Fruit fly (Drosophila melanogaster): ENCODE data around the gene CG7099.

CG7099 gene

DNA sequence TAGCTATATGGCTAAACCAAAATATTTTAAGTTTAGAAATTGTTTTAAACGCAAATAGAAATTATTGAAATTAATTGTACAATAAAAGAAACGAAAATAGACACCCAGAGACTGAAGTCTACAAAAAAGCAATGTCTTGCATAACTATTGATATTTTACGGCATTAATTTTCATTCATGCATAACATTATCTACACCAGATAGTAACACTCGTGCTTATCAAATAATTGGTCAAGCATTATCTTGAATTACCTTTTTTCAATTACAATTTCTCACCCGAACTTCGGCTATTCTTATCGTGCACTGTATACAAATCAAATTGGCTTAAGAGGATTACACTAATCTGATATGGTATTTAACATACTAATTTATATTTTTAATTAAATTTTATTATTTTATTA, 11.3 kb upstream of the CG7099 start:
- no peak for TF ChIP-seq h (optimal IDR thresholded peaks at IDR 0.05)
- no peak for TF ChIP-seq Sin3A (optimal IDR thresholded peaks at IDR 0.05)
- no peak for TF ChIP-seq psq (optimal IDR thresholded peaks at IDR 0.05)
- TF ChIP-seq insv (optimal IDR thresholded peaks at IDR 0.05) = no peak
- TF ChIP-seq Myc (optimal IDR thresholded peaks at IDR 0.05) = no peak
- no peak for TF ChIP-seq ttk (optimal IDR thresholded peaks at IDR 0.05)

DNA sequence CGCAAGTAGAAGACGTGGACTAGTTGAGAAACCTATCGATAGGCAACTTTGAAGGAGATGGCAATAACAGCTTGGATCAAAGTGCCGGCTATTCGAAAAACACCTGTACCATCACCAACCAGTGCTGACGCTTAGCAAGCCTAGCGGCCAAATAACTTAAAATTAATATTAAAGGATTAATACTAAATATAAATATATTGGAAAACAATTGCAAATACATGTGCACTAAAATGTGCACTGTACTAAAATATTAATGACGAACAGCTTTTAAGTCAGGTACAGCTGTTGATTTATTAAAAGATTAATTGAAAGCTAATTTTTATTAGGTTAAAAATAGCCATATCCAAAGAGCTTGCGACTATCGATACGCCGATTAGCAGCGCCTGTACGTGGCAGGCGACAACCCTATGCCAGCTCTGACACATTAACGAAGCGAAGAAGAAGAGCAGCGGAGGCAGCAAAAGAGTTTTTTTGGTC, 8.8 kb upstream of the CG7099 start, which contains the start of the genes CG9302 and beta'COP:
Gene CG9302, minus strand, starts transcription at position 51 of the 477 bp plus-strand sequence.
Gene beta'COP, plus strand, starts transcription at position 415 of the 477 bp plus-strand sequence.
- no peak for TF ChIP-seq ttk (optimal IDR thresholded peaks at IDR 0.05)
- peak; percentile 51 for TF ChIP-seq Sin3A (optimal IDR thresholded peaks at IDR 0.05)

DNA sequence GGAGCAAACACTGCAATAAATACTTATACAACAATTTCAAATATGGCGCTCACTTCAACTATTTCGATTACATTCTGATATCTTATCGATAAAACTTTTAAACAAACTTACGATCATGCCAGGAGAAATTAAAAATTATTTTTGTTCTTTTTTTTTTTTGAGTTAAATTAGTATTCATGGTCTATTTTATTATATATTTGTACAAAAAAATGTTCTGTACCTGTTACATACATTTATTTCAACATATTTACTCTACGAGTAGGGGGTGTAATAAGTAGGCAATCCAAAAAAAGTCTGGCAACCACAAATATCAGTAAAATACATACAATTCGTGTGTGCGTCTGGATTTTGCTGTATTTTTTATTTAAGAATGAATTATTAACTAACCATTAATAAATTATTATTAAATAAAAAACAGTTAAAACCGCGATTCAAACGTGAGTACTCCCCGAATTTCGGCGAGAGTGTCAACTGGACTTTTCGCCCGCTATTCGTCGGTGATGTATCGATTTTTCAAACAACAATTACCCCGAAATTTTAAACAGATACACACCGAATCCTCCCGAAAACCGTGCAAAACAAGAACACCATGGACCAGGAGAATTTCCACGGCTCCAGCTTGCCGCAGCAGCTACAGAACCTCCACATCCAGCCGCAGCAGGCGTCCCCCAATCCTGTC, 4.9 kb upstream of the CG7099 start, which contains the start of gene loqs:
Gene loqs, plus strand, starts transcription at position 302 of the 679 bp plus-strand sequence.
- no peak for TF ChIP-seq h (optimal IDR thresholded peaks at IDR 0.05)

DNA sequence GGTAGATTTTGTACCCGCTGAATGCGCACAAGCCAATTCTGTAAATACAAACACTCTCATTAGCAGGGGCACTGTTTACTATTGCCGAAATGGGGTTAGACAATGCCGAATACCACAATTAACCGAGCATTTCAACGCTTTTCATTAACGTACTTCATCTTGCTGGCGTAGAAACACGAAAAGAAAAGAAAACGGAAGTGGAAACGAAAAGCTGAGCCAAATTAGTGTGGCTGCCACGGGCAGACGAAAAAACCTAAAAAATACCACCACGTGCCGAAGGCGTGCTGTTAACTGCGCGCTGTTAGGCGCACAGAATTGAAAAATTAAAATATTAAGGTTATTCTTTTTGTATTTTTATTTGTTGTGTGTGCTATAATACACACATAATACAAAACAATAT, 7.5 kb downstream of the CG7099 start, which contains the start of gene RpL24:
Gene RpL24, minus strand, starts transcription at position 229 of the 400 bp plus-strand sequence.
- TF ChIP-seq insv (optimal IDR thresholded peaks at IDR 0.05) (no peak), h (optimal IDR thresholded peaks at IDR 0.05) (no peak), psq (optimal IDR thresholded peaks at IDR 0.05) (no peak), ttk (optimal IDR thresholded peaks at IDR 0.05) (no peak), Sin3A (optimal IDR thresholded peaks at IDR 0.05) (no peak), Myc (optimal IDR thresholded peaks at IDR 0.05) (no peak)

DNA sequence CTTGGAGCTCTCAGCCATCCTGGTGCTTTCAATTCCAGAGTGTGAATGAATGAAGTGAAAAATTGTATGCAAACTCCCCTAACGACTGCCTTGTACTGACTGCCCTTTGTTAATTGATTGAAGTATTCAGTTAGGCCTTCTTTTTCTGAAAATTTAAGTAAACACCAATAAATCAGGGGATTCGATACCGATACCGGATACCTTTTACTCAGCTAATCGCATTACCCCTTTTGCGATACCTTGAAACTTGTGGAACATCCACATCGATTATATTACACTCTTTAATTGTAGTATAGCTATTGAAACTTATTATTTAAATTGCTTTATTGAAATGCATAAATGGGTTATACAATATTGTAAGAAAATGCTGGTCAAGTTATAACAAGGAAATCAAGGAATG, 8.7 kb downstream of the CG7099 start, which contains the start of gene CG16957:
Gene CG16957, minus strand, starts transcription at position 101 of the 400 bp plus-strand sequence.
- TF ChIP-seq Sin3A (optimal IDR thresholded peaks at IDR 0.05) = no peak
- no peak for TF ChIP-seq Myc (optimal IDR thresholded peaks at IDR 0.05)
- TF ChIP-seq h (optimal IDR thresholded peaks at IDR 0.05) = no peak
- no peak for TF ChIP-seq insv (optimal IDR thresholded peaks at IDR 0.05)
- no peak for TF ChIP-seq psq (optimal IDR thresholded peaks at IDR 0.05)
- TF ChIP-seq ttk (optimal IDR thresholded peaks at IDR 0.05) = no peak

- no peak for TF ChIP-seq h (optimal IDR thresholded peaks at IDR 0.05)
- TF ChIP-seq ttk (optimal IDR thresholded peaks at IDR 0.05) = peak; percentile 91
- TF ChIP-seq Sin3A (optimal IDR thresholded peaks at IDR 0.05) = no peak
These were observed 10.0 kb downstream of the CG7099 start for dm6 chr2L:13397393-13397792.

dm6 chr2L:13398614-13399161, 11.3 kb downstream of the CG7099 start, which contains the start of the genes CG10859 and CG7110:
Gene CG10859, minus strand, starts transcription at chr2L:13398664.
Gene CG7110, plus strand, starts transcription at chr2L:13398991.
- TF ChIP-seq Sin3A (optimal IDR thresholded peaks at IDR 0.05) (no peak), Myc (optimal IDR thresholded peaks at IDR 0.05) (no peak), psq (optimal IDR thresholded peaks at IDR 0.05) (no peak), insv (optimal IDR thresholded peaks at IDR 0.05) (no peak), h (optimal IDR thresholded peaks at IDR 0.05) (no peak), ttk (optimal IDR thresholded peaks at IDR 0.05) (no peak)

- TF ChIP-seq Myc (optimal IDR thresholded peaks at IDR 0.05) = no peak
- TF ChIP-seq insv (optimal IDR thresholded peaks at IDR 0.05) = no peak
- no peak for TF ChIP-seq h (optimal IDR thresholded peaks at IDR 0.05)
- no peak for TF ChIP-seq Sin3A (optimal IDR thresholded peaks at IDR 0.05)
- TF ChIP-seq psq (optimal IDR thresholded peaks at IDR 0.05) = no peak
- TF ChIP-seq ttk (optimal IDR thresholded peaks at IDR 0.05) = no peak
These were observed 12.2 kb downstream of the CG7099 start for dm6 chr2L:13399565-13399964.

dm6 chr2L:13411566-13411965, 24.2 kb downstream of the CG7099 start, which contains the start of gene Vm34Ca:
Gene Vm34Ca, minus strand, starts transcription at chr2L:13411631.
- TF ChIP-seq psq (optimal IDR thresholded peaks at IDR 0.05) = no peak
- no peak for TF ChIP-seq h (optimal IDR thresholded peaks at IDR 0.05)
- TF ChIP-seq ttk (optimal IDR thresholded peaks at IDR 0.05) = no peak
- TF ChIP-seq Myc (optimal IDR thresholded peaks at IDR 0.05) = no peak
- no peak for TF ChIP-seq insv (optimal IDR thresholded peaks at IDR 0.05)
- TF ChIP-seq Sin3A (optimal IDR thresholded peaks at IDR 0.05) = no peak

dm6 chr2L:13412219-13412618, 24.8 kb downstream of the CG7099 start, which contains the start of gene Flad2:
Gene Flad2, plus strand, starts transcription at chr2L:13412519.
- no peak for TF ChIP-seq ttk (optimal IDR thresholded peaks at IDR 0.05)

DNA sequence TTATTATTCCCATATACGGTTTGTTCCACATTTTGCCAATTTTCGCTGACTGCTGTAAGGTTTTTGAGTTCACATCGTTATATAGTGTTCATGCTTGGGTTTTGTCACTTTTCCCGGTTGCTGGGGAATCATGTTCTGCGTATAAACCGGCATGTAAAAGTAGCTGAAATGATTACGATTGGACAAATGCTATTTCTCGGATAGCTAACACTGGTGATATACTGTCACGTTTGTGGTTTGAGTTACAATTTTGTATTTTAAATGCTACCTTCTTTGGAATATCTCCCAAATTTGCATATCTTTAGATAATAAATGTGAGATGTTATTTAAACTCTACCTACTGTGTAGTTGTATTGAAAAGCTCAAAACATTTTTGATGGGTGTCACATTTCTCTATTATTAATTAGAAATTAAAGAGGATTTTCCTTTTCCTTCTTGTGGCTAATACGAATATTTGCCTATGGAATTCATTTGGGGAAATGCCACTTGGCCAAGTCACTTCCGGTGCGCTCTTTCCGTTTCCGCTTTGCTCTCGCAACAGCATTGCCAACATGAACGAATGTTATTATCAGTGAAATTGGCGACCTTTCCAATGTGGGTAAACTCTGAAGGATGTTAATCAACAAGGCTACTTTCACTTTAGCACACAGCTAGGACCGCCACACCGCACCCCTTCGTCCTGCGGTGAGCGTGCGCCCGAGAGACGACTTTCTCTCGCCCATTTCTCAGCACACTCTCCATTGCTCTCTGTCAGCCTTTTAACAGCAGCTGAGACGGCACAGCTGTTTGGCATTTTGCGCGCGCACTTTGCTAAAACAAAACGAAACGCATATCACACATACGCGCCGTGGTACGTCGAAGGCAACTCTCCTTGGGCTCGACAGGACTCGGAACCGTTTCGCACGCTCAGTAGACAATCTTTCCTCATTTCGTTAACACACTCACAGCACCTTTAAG, 27.4 kb downstream of the CG7099 start, which contains the start of the genes CG16956, CG42784 and CG43850:
Gene CG16956, minus strand, starts transcription at position 51 of the 957 bp plus-strand sequence.
Gene CG42784, plus strand, starts transcription at position 907 of the 957 bp plus-strand sequence.
Gene CG43850, plus strand, starts transcription at position 907 of the 957 bp plus-strand sequence.
- TF ChIP-seq Myc (optimal IDR thresholded peaks at IDR 0.05) = no peak
- TF ChIP-seq psq (optimal IDR thresholded peaks at IDR 0.05) = no peak
- no peak for TF ChIP-seq Sin3A (optimal IDR thresholded peaks at IDR 0.05)
- no peak for TF ChIP-seq insv (optimal IDR thresholded peaks at IDR 0.05)
- TF ChIP-seq h (optimal IDR thresholded peaks at IDR 0.05) = no peak
- no peak for TF ChIP-seq ttk (optimal IDR thresholded peaks at IDR 0.05)

Measured in Kc167 (cell line).